Fruit fly (Drosophila melanogaster) whole organism, embryonic: ENCODE measurements around the gene Chro.

ENCODE experiments used
- Atf3 ChIP-seq: fragments of 200-800 bp; sonication (Bioruptor generic); optimal IDR thresholded peaks from 3 replicates; lab custom pipeline; 2016; ENCODE audit warnings: missing biosample characterization, missing genetic modification characterization
- BtbVII ChIP-seq: fragments of 200-800 bp; sonication (Bioruptor generic); optimal IDR thresholded peaks from 3 replicates; lab custom pipeline; 2017; ENCODE audit warnings: missing biosample characterization, mild to moderate bottlenecking, missing genetic modification characterization
- CG10462 ChIP-seq: fragments of 200-800 bp; sonication (Bioruptor generic); optimal IDR thresholded peaks from 2 replicates; lab custom pipeline; 2016; ENCODE audit warnings: missing biosample characterization, missing genetic modification characterization
- CG12071 ChIP-seq: fragments of 200-800 bp; sonication (Bioruptor generic); optimal IDR thresholded peaks from 3 replicates; lab custom pipeline; 2018; ENCODE audit warnings: missing biosample characterization, mild to moderate bottlenecking, missing genetic modification characterization
- CG12155 ChIP-seq: fragments of 200-800 bp; sonication (Bioruptor generic); optimal IDR thresholded peaks from 3 replicates; lab custom pipeline; 2016; ENCODE audit warnings: missing biosample characterization, missing genetic modification characterization
- CG12236 ChIP-seq: fragments of 200-800 bp; sonication (Bioruptor generic); optimal IDR thresholded peaks from 2 replicates; lab custom pipeline; 2016; ENCODE audit warnings: missing biosample characterization, missing genetic modification characterization
- CG14014 ChIP-seq: fragments of 200-800 bp; sonication (Bioruptor generic); IDR thresholded peaks from 2 replicates; pipeline ENCODE4 v1.3.6; 2022; ENCODE audit warnings: missing biosample characterization, missing genetic modification characterization
- CG14050 ChIP-seq: fragments of 200-800 bp; sonication (Bioruptor generic); IDR thresholded peaks from 3 replicates; pipeline ENCODE4 v1.3.6; 2022; ENCODE audit warnings: missing biosample characterization, missing genetic modification characterization
- CG14667 ChIP-seq: fragments of 200-800 bp; sonication (Bioruptor generic); IDR thresholded peaks from 2 replicates; pipeline ENCODE4 v1.3.6; 2022; ENCODE audit warnings: missing biosample characterization, missing genetic modification characterization
- CG1529 ChIP-seq: fragments of 200-800 bp; sonication (Bioruptor generic); optimal IDR thresholded peaks from 3 replicates; lab custom pipeline; 2018; ENCODE audit warnings: missing biosample characterization, missing genetic modification characterization
- CG15514 ChIP-seq: fragments of 200-800 bp; sonication (Bioruptor generic); optimal IDR thresholded peaks from 3 replicates; lab custom pipeline; 2017; ENCODE audit warnings: missing biosample characterization, missing genetic modification characterization, mild to moderate bottlenecking, moderate library complexity, missing genetic modification reagents
- CG17359 ChIP-seq: fragments of 200-800 bp; sonication (Bioruptor generic); optimal IDR thresholded peaks from 3 replicates; lab custom pipeline; 2018; ENCODE audit warnings: missing biosample characterization, mild to moderate bottlenecking, missing genetic modification characterization, moderate library complexity
- CG17361 ChIP-seq: fragments of 200-800 bp; sonication (Bioruptor generic); IDR thresholded peaks from 3 replicates; pipeline ENCODE4 v1.3.6; 2022; ENCODE audit warnings: missing biosample characterization, missing genetic modification characterization
- CG17568 ChIP-seq: fragments of 200-800 bp; sonication (Bioruptor generic); optimal IDR thresholded peaks from 2 replicates; lab custom pipeline; 2018; ENCODE audit warnings: missing biosample characterization, mild to moderate bottlenecking, missing genetic modification characterization, moderate library complexity
- CG18599 ChIP-seq: fragments of 200-800 bp; sonication (Bioruptor generic); optimal IDR thresholded peaks from 3 replicates; lab custom pipeline; 2017; ENCODE audit warnings: missing biosample characterization, missing genetic modification characterization, mild to moderate bottlenecking, moderate library complexity, missing genetic modification reagents
- CG34376 ChIP-seq: fragments of 200-800 bp; sonication (Bioruptor generic); optimal IDR thresholded peaks from 2 replicates; lab custom pipeline; 2018; ENCODE audit warnings: missing biosample characterization, mild to moderate bottlenecking, missing genetic modification characterization
- CG34422 ChIP-seq: fragments of 200-800 bp; sonication (Bioruptor generic); IDR thresholded peaks from 3 replicates; pipeline ENCODE4 v1.3.6; 2022; ENCODE audit warnings: missing biosample characterization, missing genetic modification characterization
- CG4360 ChIP-seq: fragments of 200-800 bp; sonication (Bioruptor generic); IDR thresholded peaks from 2 replicates; pipeline ENCODE4 v1.3.6; 2022; ENCODE audit warnings: missing biosample characterization, missing genetic modification characterization
- CG8944 ChIP-seq: fragments of 200-800 bp; sonication (Bioruptor generic); optimal IDR thresholded peaks from 3 replicates; lab custom pipeline; 2016; ENCODE audit warnings: missing biosample characterization, missing genetic modification characterization
- CG9817 ChIP-seq: fragments of 200-800 bp; sonication (Bioruptor generic); optimal IDR thresholded peaks from 2 replicates; lab custom pipeline; 2018; ENCODE audit warnings: missing biosample characterization, mild to moderate bottlenecking, missing genetic modification characterization, moderate library complexity
- D19B ChIP-seq: fragments of 200-800 bp; sonication (Bioruptor generic); optimal IDR thresholded peaks from 2 replicates; lab custom pipeline; 2017; ENCODE audit warnings: missing biosample characterization, mild to moderate bottlenecking, missing genetic modification characterization
- Dref ChIP-seq: fragments of 200-800 bp; sonication (Bioruptor generic); IDR thresholded peaks from 2 replicates; pipeline ENCODE4 v1.3.6; 2022; ENCODE audit warnings: missing biosample characterization, missing genetic modification characterization
- HHEX ChIP-seq: fragments of 200-800 bp; sonication (Bioruptor generic); optimal IDR thresholded peaks from 3 replicates; lab custom pipeline; 2017; ENCODE audit warnings: missing biosample characterization, mild to moderate bottlenecking, missing genetic modification characterization, missing genetic modification reagents
- Hey ChIP-seq: fragments of 200-800 bp; sonication (Bioruptor generic); optimal IDR thresholded peaks from 3 replicates; lab custom pipeline; 2018; ENCODE audit warnings: missing biosample characterization, mild to moderate bottlenecking, missing genetic modification characterization
- Hr39 ChIP-seq: fragments of >200 bp; optimal IDR thresholded peaks from 2 replicates; lab custom pipeline; 2017
- Lhr ChIP-seq: fragments of 200-800 bp; sonication (Bioruptor generic); optimal IDR thresholded peaks from 3 replicates; lab custom pipeline; 2017; ENCODE audit warnings: mild to moderate bottlenecking, missing biosample characterization, missing genetic modification reagents, missing genetic modification characterization
- Nf-YA ChIP-seq: fragments of 200-800 bp; sonication (Bioruptor generic); IDR thresholded peaks from 2 replicates; pipeline ENCODE4 v1.3.6; 2022; ENCODE audit warnings: missing biosample characterization, missing genetic modification characterization
- Rx ChIP-seq: fragments of 200-800 bp; sonication (Bioruptor generic); IDR thresholded peaks from 2 replicates; pipeline ENCODE4 v1.3.6; 2022; ENCODE audit warnings: missing biosample characterization, missing genetic modification characterization
- Sin3A ChIP-seq: fragments of >200 bp; optimal IDR thresholded peaks from 2 replicates; lab custom pipeline; 2018
- Stat92E ChIP-seq, 3 experiments: fragments of >200 bp in 2 of 3; fragments of 200-800 bp in 1 of 3; sonication (Bioruptor generic) in 1 of 3; optimal IDR thresholded peaks; 2 replicates each; lab custom pipeline; 2017 to 2019; ENCODE audit warnings: missing biosample characterization in 3 of 3, missing genetic modification characterization in 3 of 3, mild to moderate bottlenecking in 1 of 3, moderate library complexity in 1 of 3
- Tbp ChIP-seq: fragments of >200 bp; optimal IDR thresholded peaks from 2 replicates; lab custom pipeline; 2018; ENCODE audit warnings: missing biosample characterization, missing genetic modification characterization
- YL-1 ChIP-seq: fragments of 200-800 bp; sonication (Bioruptor generic); optimal IDR thresholded peaks from 3 replicates; lab custom pipeline; 2017; ENCODE audit warnings: missing biosample characterization, mild to moderate bottlenecking, missing genetic modification characterization
- ase ChIP-seq: fragments of 200-800 bp; sonication (Bioruptor generic); IDR thresholded peaks from 3 replicates; pipeline ENCODE4 v1.3.6; 2022; ENCODE audit warnings: missing biosample characterization, missing genetic modification characterization
- bowl ChIP-seq: fragments of 200-800 bp; sonication (Bioruptor generic); IDR thresholded peaks from 2 replicates; pipeline ENCODE4 v1.3.6; 2022; ENCODE audit warnings: missing biosample characterization, missing genetic modification characterization
- br ChIP-seq: fragments of >200 bp; optimal IDR thresholded peaks from 2 replicates; lab custom pipeline; 2017
- cad ChIP-seq: fragments of >200 bp; optimal IDR thresholded peaks from 2 replicates; lab custom pipeline; 2017; ENCODE audit warnings: missing biosample characterization, missing genetic modification characterization
- chinmo ChIP-seq: fragments of 200-800 bp; sonication (Bioruptor generic); IDR thresholded peaks from 4 replicates; pipeline ENCODE4 v1.3.6; 2022; ENCODE audit warnings: missing biosample characterization, missing genetic modification characterization; ENCODE audit not compliant: partially characterized antibody
- crc ChIP-seq: fragments of 200-800 bp; sonication (Bioruptor generic); optimal IDR thresholded peaks from 2 replicates; lab custom pipeline; 2016; ENCODE audit warnings: missing biosample characterization, missing genetic modification characterization
- danr ChIP-seq: fragments of 200-800 bp; sonication (Bioruptor generic); IDR thresholded peaks from 2 replicates; pipeline ENCODE4 v1.3.6; 2022; ENCODE audit warnings: missing biosample characterization, missing genetic modification characterization
- dati ChIP-seq: fragments of 200-800 bp; sonication (Bioruptor generic); IDR thresholded peaks from 2 replicates; pipeline ENCODE4 v1.3.6; 2022; ENCODE audit warnings: missing biosample characterization, missing genetic modification characterization
- dm ChIP-seq: fragments of 200-800 bp; sonication (Bioruptor generic); optimal IDR thresholded peaks from 3 replicates; lab custom pipeline; 2016; ENCODE audit warnings: missing biosample characterization, missing genetic modification characterization
- dmrt11E ChIP-seq: fragments of 200-800 bp; sonication (Bioruptor generic); optimal IDR thresholded peaks from 3 replicates; lab custom pipeline; 2018; ENCODE audit warnings: missing biosample characterization, mild to moderate bottlenecking, missing genetic modification characterization, moderate library complexity
- dmrt99B ChIP-seq: fragments of 200-800 bp; sonication (Bioruptor generic); optimal IDR thresholded peaks from 2 replicates; lab custom pipeline; 2018; ENCODE audit warnings: missing biosample characterization, mild to moderate bottlenecking, missing genetic modification characterization, moderate library complexity
- ewg ChIP-seq: fragments of 200-800 bp; sonication (Bioruptor generic); optimal IDR thresholded peaks from 3 replicates; lab custom pipeline; 2017; ENCODE audit warnings: mild to moderate bottlenecking, missing biosample characterization, missing genetic modification reagents, missing genetic modification characterization
- jigr1 ChIP-seq: fragments of 200-800 bp; sonication (Bioruptor generic); IDR thresholded peaks from 3 replicates; pipeline ENCODE4 v1.3.6; 2022; ENCODE audit warnings: missing biosample characterization, missing genetic modification characterization
- mam ChIP-seq: fragments of 200-800 bp; sonication (Bioruptor generic); optimal IDR thresholded peaks from 3 replicates; lab custom pipeline; 2016; ENCODE audit warnings: missing biosample characterization, missing genetic modification characterization
- onecut ChIP-seq: fragments of 200-800 bp; sonication (Bioruptor generic); IDR thresholded peaks from 2 replicates; pipeline ENCODE4 v1.3.6; 2022; ENCODE audit warnings: missing biosample characterization, missing genetic modification characterization
- sima ChIP-seq: fragments of 200-800 bp; sonication (Bioruptor generic); optimal IDR thresholded peaks from 2 replicates; lab custom pipeline; 2016; ENCODE audit warnings: missing biosample characterization, missing genetic modification characterization
- slbo ChIP-seq: fragments of 200-800 bp; sonication (Bioruptor generic); IDR thresholded peaks from 2 replicates; pipeline ENCODE4 v1.3.6; 2022; ENCODE audit warnings: missing biosample characterization, missing genetic modification characterization
- sqz ChIP-seq: fragments of 200-800 bp; sonication (Bioruptor generic); optimal IDR thresholded peaks from 3 replicates; lab custom pipeline; 2018; ENCODE audit warnings: missing biosample characterization, mild to moderate bottlenecking, missing genetic modification characterization
- stc ChIP-seq: fragments of 200-800 bp; sonication (Bioruptor generic); IDR thresholded peaks from 2 replicates; pipeline ENCODE4 v1.3.6; 2022; ENCODE audit warnings: missing biosample characterization, missing genetic modification characterization
- z ChIP-seq: fragments of 200-800 bp; sonication (Bioruptor generic); IDR thresholded peaks from 3 replicates; pipeline ENCODE4 v1.3.6; 2022; ENCODE audit warnings: missing biosample characterization, missing genetic modification characterization

Gene Chro

dm6 chr3L:22878723-22879343 lies at the start of gene Chro, which contains the start of gene Ssl1 (continued):
- TF ChIP-seq CG34422 (GFP tag; lab: Robert Waterston, UW), result peak; percentile 100
- TF ChIP-seq stc (GFP tag; lab: Robert Waterston, UW), result peak; percentile 100
- TF ChIP-seq danr (GFP tag; lab: Robert Waterston, UW), result peak; percentile 100
- peak; percentile 55 for TF ChIP-seq Dref (GFP tag; lab: Robert Waterston, UW)
- peak; percentile 100 for TF ChIP-seq CG17361 (GFP tag; lab: Robert Waterston, UW)
- peak; percentile 100 for TF ChIP-seq CG10462
- TF ChIP-seq Tbp (GFP tag; lab: Kevin White, UChicago), result no peak
- TF ChIP-seq CG17568 (GFP tag; lab: Kevin White, UChicago), result peak; percentile 99
- peak; percentile 100 for TF ChIP-seq CG1529
- TF ChIP-seq CG14014, result peak; percentile 100
- TF ChIP-seq CG12155 (GFP tag; lab: Kevin White, UChicago), result peak; percentile 99
- peak; percentile 99 for TF ChIP-seq sqz (GFP tag; lab: Kevin White, UChicago)
- TF ChIP-seq Nf-YA (GFP tag; lab: Robert Waterston, UW), result peak; percentile 100
- TF ChIP-seq HHEX, result peak; percentile 100
- peak; percentile 100 for TF ChIP-seq dmrt11E (tag; lab: Kevin White, UChicago)
- TF ChIP-seq z (GFP tag; lab: Robert Waterston, UW), result peak; percentile 89
- peak; percentile 100 for TF ChIP-seq dmrt99B (tag; lab: Kevin White, UChicago)
- TF ChIP-seq ewg (GFP tag; lab: Kevin White, UChicago), result peak; percentile 100
- peak; percentile 99 for TF ChIP-seq CG9817 (tag; lab: Kevin White, UChicago)
- peak; percentile 100 for TF ChIP-seq Rx (GFP tag; lab: Robert Waterston, UW)
- TF ChIP-seq D19B, result peak; percentile 98
- peak; percentile 100 for TF ChIP-seq CG12236
- peak; percentile 96 for TF ChIP-seq CG15514 (GFP tag; lab: Kevin White, UChicago)
- peak; percentile 100 for TF ChIP-seq jigr1 (GFP tag; lab: Robert Waterston, UW)
- TF ChIP-seq CG14667 (GFP tag; lab: Robert Waterston, UW), result peak; percentile 100
- TF ChIP-seq BtbVII (GFP tag; lab: Kevin White, UChicago), result peak; percentile 100
- peak; percentile 100 for TF ChIP-seq sima
- peak; percentile 100 for TF ChIP-seq CG14050 (GFP tag; lab: Robert Waterston, UW)
- peak; percentile 98 for TF ChIP-seq Hey (tag; lab: Kevin White, UChicago)
- no peak for TF ChIP-seq Hr39 (lab: Kevin White, UChicago)
- TF ChIP-seq cad (GFP tag; lab: Kevin White, UChicago), result no peak
- peak; percentile 96 for TF ChIP-seq CG4360 (GFP tag; lab: Robert Waterston, UW)
- peak; percentile 100 for TF ChIP-seq Lhr (GFP tag; lab: Kevin White, UChicago)
- TF ChIP-seq CG17359 (tag; lab: Kevin White, UChicago), result peak; percentile 100
- TF ChIP-seq slbo (GFP tag; lab: Robert Waterston, UW), result peak; percentile 100
- peak; percentile 100 for TF ChIP-seq dm (GFP tag; lab: Kevin White, UChicago)
- peak; percentile 100 for TF ChIP-seq mam (GFP tag; lab: Kevin White, UChicago)
- TF ChIP-seq ase, result peak; percentile 100
- TF ChIP-seq crc (GFP tag; lab: Kevin White, UChicago), result peak; percentile 100
- peak; percentile 99 for TF ChIP-seq onecut
- TF ChIP-seq Atf3 (GFP tag; lab: Kevin White, UChicago), result peak; percentile 100
- peak; percentile 99 for TF ChIP-seq dati (GFP tag; lab: Robert Waterston, UW)
- peak; percentile 100 for TF ChIP-seq CG34376
- TF ChIP-seq YL-1 (GFP tag; lab: Kevin White, UChicago), result peak; percentile 99
- TF ChIP-seq chinmo (GFP tag; lab: Robert Waterston, UW), result no peak
- TF ChIP-seq bowl (GFP tag; lab: Robert Waterston, UW), result peak; percentile 99
- TF ChIP-seq CG18599 (GFP tag; lab: Kevin White, UChicago), result peak; percentile 100
- peak; percentile 73 for TF ChIP-seq Sin3A
- no peak for TF ChIP-seq br (lab: Kevin White, UChicago)
- peak in 1 of 3 experiments; percentile 100 for TF ChIP-seq Stat92E (GFP tag; optimal IDR thresholded peaks at IDR 0.05; lab: Kevin White, UChicago)
- TF ChIP-seq CG12071 (GFP tag; lab: Kevin White, UChicago), result peak; percentile 100
- peak; percentile 100 for TF ChIP-seq CG8944 (GFP tag; lab: Kevin White, UChicago)
